Worm (Caenorhabditis elegans) whole organism, L4/young adult: Measurements from ENCODE around the gene Y55F3BR.2.

ENCODE experiments used
- dao-5 ChIP-seq: sonication (generic microtip); optimal IDR thresholded peaks from 2 replicates; lab custom pipeline; 2016; ENCODE audit warnings: missing genotype, missing genetic modification characterization, moderate library complexity, missing compliant biosample characterization
- him-1 ChIP-seq: sonication (generic microtip); optimal IDR thresholded peaks from 2 replicates; lab custom pipeline; 2016; ENCODE audit warnings: missing genotype, missing genetic modification reagents, missing genetic modification characterization, missing compliant biosample characterization

DNA sequence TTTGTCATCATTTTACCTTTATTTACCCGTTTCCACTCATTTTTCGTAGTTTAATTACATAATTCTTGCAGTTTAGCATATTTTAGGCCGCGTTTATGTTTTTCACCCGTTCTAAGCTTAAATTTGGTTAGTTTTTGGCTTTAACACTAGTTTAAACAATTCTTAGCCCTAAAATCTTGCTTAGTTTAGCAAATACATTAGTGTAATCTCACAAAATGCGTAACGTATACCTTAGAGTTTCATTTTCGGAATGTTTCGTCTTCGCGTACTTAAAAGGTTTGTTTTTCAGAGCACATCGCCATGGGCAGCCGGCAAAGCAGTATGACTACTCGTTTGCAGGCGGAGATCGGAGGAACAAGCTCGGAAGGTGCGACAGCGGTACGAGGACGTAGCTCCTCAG, 61.0 kb downstream of the Y55F3BR.2 start, which contains the start of gene F58H7.5:
- TF ChIP-seq him-1 (tag; lab: Kevin White, UChicago) (no peak), dao-5 (tag; lab: Kevin White, UChicago) (no peak)
